Fruit fly (Drosophila melanogaster) whole organism, adult: ENCODE measurements around the gene CG11134.

ENCODE experiments used
- CG11617 ChIP-seq: fragments of 200-800 bp; sonication (Bioruptor generic); optimal IDR thresholded peaks from 2 replicates; lab custom pipeline; 2017; ENCODE audit warnings: mild to moderate bottlenecking, missing biosample characterization, missing genetic modification reagents, missing genetic modification characterization
- CG12768 ChIP-seq: fragments of 200-800 bp; sonication (Bioruptor generic); optimal IDR thresholded peaks from 2 replicates; lab custom pipeline; 2017; ENCODE audit warnings: missing biosample characterization, missing genetic modification characterization, mild to moderate bottlenecking, moderate library complexity, missing genetic modification reagents
- CG14711 ChIP-seq: fragments of 200-800 bp; sonication (Bioruptor generic); optimal IDR thresholded peaks from 2 replicates; lab custom pipeline; 2018; ENCODE audit warnings: missing biosample characterization, mild to moderate bottlenecking, missing genetic modification characterization, moderate library complexity
- CG33017 ChIP-seq: fragments of 200-800 bp; sonication (Bioruptor generic); optimal IDR thresholded peaks from 2 replicates; lab custom pipeline; 2018; ENCODE audit warnings: missing biosample characterization, mild to moderate bottlenecking, missing genetic modification characterization, moderate library complexity
- CG7045 ChIP-seq: fragments of 200-800 bp; sonication (Bioruptor generic); optimal IDR thresholded peaks from 2 replicates; lab custom pipeline; 2017; ENCODE audit warnings: missing biosample characterization, mild to moderate bottlenecking, missing genetic modification characterization
- bab1 ChIP-seq: fragments of 200-800 bp; sonication (Bioruptor generic); optimal IDR thresholded peaks from 3 replicates; lab custom pipeline; 2019; ENCODE audit warnings: missing biosample characterization, mild to moderate bottlenecking, missing genetic modification characterization, moderate library complexity
- cic ChIP-seq: fragments of 200-800 bp; sonication (Bioruptor generic); optimal IDR thresholded peaks from 2 replicates; lab custom pipeline; 2017; ENCODE audit warnings: missing biosample characterization, mild to moderate bottlenecking, missing genetic modification characterization, moderate library complexity
- cnc ChIP-seq, 2 experiments: fragments of >200 bp; optimal IDR thresholded peaks; 2 replicates each; lab custom pipeline; 2017
- kay ChIP-seq: fragments of 200-800 bp; sonication (Bioruptor generic); peaks from one replicate; lab custom pipeline; 2016; ENCODE audit warnings: missing biosample characterization, missing genetic modification characterization, borderline replicate concordance
- ovo ChIP-seq: fragments of 200-800 bp; sonication (Bioruptor generic); optimal IDR thresholded peaks from 2 replicates; lab custom pipeline; 2016; ENCODE audit warnings: missing biosample characterization, missing genetic modification characterization
- pad ChIP-seq: fragments of 200-800 bp; sonication (Bioruptor generic); optimal IDR thresholded peaks from 3 replicates; lab custom pipeline; 2017; ENCODE audit warnings: missing biosample characterization, missing genetic modification characterization, mild to moderate bottlenecking, moderate library complexity, missing genetic modification reagents

dm6 chrX:13721934-13722333 lies 15.8 kb upstream of the CG11134 start, which contains the start of the genes Mrgn1 and mus101:
- TF ChIP-seq CG7045 (GFP tag; lab: Kevin White, UChicago) (no peak), CG33017 (tag; lab: Kevin White, UChicago) (no peak), CG14711 (tag; lab: Kevin White, UChicago) (no peak), bab1 (GFP tag; lab: Kevin White, UChicago) (peak; percentile 58), kay (no peak), ovo (GFP tag; lab: Kevin White, UChicago) (no peak), CG12768 (GFP tag; lab: Kevin White, UChicago) (no peak), cic (GFP tag; lab: Kevin White, UChicago) (no peak), pad (GFP tag; lab: Kevin White, UChicago) (no peak), CG11617 (GFP tag; lab: Kevin White, UChicago) (no peak), cnc (optimal IDR thresholded peaks at IDR 0.05; lab: Kevin White, UChicago) (no peak)
